Worm (Caenorhabditis elegans): ENCODE data around the gene trpp-12.

trpp-12 gene

ce11 chrX:2364703-2365299 is 44.7 kb upstream of the trpp-12 start (continued):
- TF ChIP-seq pha-4 (tag; optimal IDR thresholded peaks at IDR 0.05) (no peak), tlf-1 (GFP tag; optimal IDR thresholded peaks at IDR 0.05) (peak; percentile 91), sptf-2 (GFP tag; optimal IDR thresholded peaks at IDR 0.05) (no peak), zfh-2 (GFP tag; conservative IDR thresholded peaks at IDR 0.05) (no peak), B0035.1 (tag; optimal IDR thresholded peaks at IDR 0.05) (peak; percentile 81), madf-10 (tag; optimal IDR thresholded peaks at IDR 0.05) (peak; percentile 87), nfyb-1 (GFP tag; IDR thresholded peaks at IDR 0.05) (peak; percentile 88), ceh-100 (GFP tag; IDR thresholded peaks at IDR 0.05) (no peak), repo-1 (tag; optimal IDR thresholded peaks at IDR 0.05) (peak; percentile 93), sdz-38 (tag; optimal IDR thresholded peaks at IDR 0.05) (no peak), ceh-58 (GFP tag; IDR thresholded peaks at IDR 0.05) (no peak), Y56A3A.18 (GFP tag; IDR thresholded peaks at IDR 0.05) (peak; percentile 95), xnd-1 (tag; optimal IDR thresholded peaks at IDR 0.05) (no peak), zim-3 (tag; optimal IDR thresholded peaks at IDR 0.05) (no peak), nhr-90 (tag; optimal IDR thresholded peaks at IDR 0.05) (no peak), B0336.3 (GFP tag; IDR thresholded peaks at IDR 0.05) (peak; percentile 93), nhr-27 (tag; optimal IDR thresholded peaks at IDR 0.05) (peak; percentile 6), hlh-12 (tag; optimal IDR thresholded peaks at IDR 0.05) (no peak), rpc-1 (optimal IDR thresholded peaks at IDR 0.05) (no peak), rpc-1 (tag; optimal IDR thresholded peaks at IDR 0.05) (no peak), rcor-1 (GFP tag; IDR thresholded peaks at IDR 0.05) (peak; percentile 59; the same call in 1 of the 2 replicates), F23B12.7 (tag; optimal IDR thresholded peaks at IDR 0.05; ENCODE audit: insufficient read depth) (peak; percentile 87), let-526 (GFP tag; IDR thresholded peaks at IDR 0.05) (no peak), ceh-91 (GFP tag; IDR thresholded peaks at IDR 0.05) (no peak), let-607 (tag; optimal IDR thresholded peaks at IDR 0.05) (peak in 1 of 2 experiments; percentile 85), F10E7.11 (tag; optimal IDR thresholded peaks at IDR 0.05) (peak; percentile 1), tbp1 (GFP tag; optimal IDR thresholded peaks at IDR 0.05) (peak; percentile 71), F49E8.2 (tag; optimal IDR thresholded peaks at IDR 0.05; ENCODE audit: insufficient read depth) (no peak), hmg-20 (GFP tag; IDR thresholded peaks at IDR 0.05) (peak; percentile 88), lin-40 (tag; optimal IDR thresholded peaks at IDR 0.05) (peak; percentile 99), snpc-1.1 (tag; optimal IDR thresholded peaks at IDR 0.05; ENCODE audit: insufficient read depth) (no peak), unc-130 (GFP tag; optimal IDR thresholded peaks at IDR 0.05) (peak; percentile 9), aptf-3 (GFP tag; IDR thresholded peaks at IDR 0.05) (no peak), ceh-40 (GFP tag; IDR thresholded peaks at IDR 0.05) (no peak), F37B4.10 (GFP tag; IDR thresholded peaks at IDR 0.05) (no peak), ama-1 (optimal IDR thresholded peaks at IDR 0.05) (no peak), ama-1 (GFP tag; optimal IDR thresholded peaks at IDR 0.05) (no peak), atf-7 (tag; optimal IDR thresholded peaks at IDR 0.05) (peak; percentile 62), somi-1 (GFP tag; optimal IDR thresholded peaks at IDR 0.05) (peak; percentile 79), nhr-179 (tag; optimal IDR thresholded peaks at IDR 0.05) (peak; percentile 43), F57A8.1 (GFP tag; optimal IDR thresholded peaks at IDR 0.05) (no peak), Y79H2A.3 (GFP tag; conservative IDR thresholded peaks at IDR 0.05) (no peak), madf-3 (GFP tag; IDR thresholded peaks at IDR 0.05) (no peak), hrde-1 (tag; optimal IDR thresholded peaks at IDR 0.05; ENCODE audit: borderline replicate concordance) (no peak), nhr-80 (tag; optimal IDR thresholded peaks at IDR 0.05) (peak; percentile 71), hmg-1.2 (GFP tag; IDR thresholded peaks at IDR 0.05) (peak; percentile 66; the same call in 1 of the 2 replicates), ztf-18 (tag; optimal IDR thresholded peaks at IDR 0.05) (peak; percentile 53), lin-54 (GFP tag; optimal IDR thresholded peaks at IDR 0.05) (peak; percentile 76), ztf-3 (GFP tag; optimal IDR thresholded peaks at IDR 0.05) (peak; percentile 52)
